Fruit fly (Drosophila melanogaster) Kc167 (cell line): Measurements from ENCODE around the gene CG32107.

Source experiments
- Myc ChIP-seq: fragments of >200 bp; optimal IDR thresholded peaks from 2 replicates; lab custom pipeline; 2017; ENCODE audit warnings: missing external identifiers
- Sin3A ChIP-seq: fragments of >200 bp; optimal IDR thresholded peaks from 2 replicates; lab custom pipeline; 2018; ENCODE audit warnings: missing external identifiers
- h ChIP-seq: fragments of >200 bp; optimal IDR thresholded peaks from 3 replicates; lab custom pipeline; 2018; ENCODE audit warnings: missing external identifiers
- insv ChIP-seq: fragments of >200 bp; optimal IDR thresholded peaks from 3 replicates; lab custom pipeline; 2018; ENCODE audit warnings: missing external identifiers
- psq ChIP-seq: fragments of >200 bp; optimal IDR thresholded peaks from 2 replicates; lab custom pipeline; 2017; ENCODE audit warnings: missing external identifiers
- ttk ChIP-seq: sonication (Bioruptor generic); optimal IDR thresholded peaks from 2 replicates; lab custom pipeline; 2017; ENCODE audit warnings: missing external identifiers

The CG32107 gene

dm6 chr3L:12833864-12834525, 27.1 kb downstream of the CG32107 start:
- no peak for TF ChIP-seq ttk

DNA sequence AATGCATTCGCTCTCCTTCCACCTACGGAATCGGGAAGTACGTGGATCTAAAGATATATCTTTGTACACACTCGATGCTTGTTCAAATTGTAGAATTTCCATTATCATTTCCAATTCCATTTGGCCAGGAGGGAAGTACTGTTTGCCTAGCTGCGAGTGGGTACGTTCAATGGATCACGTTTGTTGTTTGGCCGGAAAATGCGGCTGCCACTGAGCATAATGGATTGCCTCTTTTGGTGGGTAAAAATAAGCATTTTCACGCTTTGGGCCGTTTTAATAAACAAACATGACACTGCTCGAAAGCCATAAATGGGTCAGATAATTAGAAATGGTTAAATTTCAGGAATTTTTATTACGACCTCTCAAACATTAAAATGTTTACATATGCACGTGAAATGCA, 27.8 kb downstream of the CG32107 start:
- TF ChIP-seq ttk = no peak
- TF ChIP-seq psq (lab: Kevin White, UChicago) = no peak
- TF ChIP-seq insv (lab: Kevin White, UChicago) = no peak
- no peak for TF ChIP-seq Sin3A (lab: Kevin White, UChicago)
- no peak for TF ChIP-seq h (lab: Kevin White, UChicago)
- no peak for TF ChIP-seq Myc (lab: Kevin White, UChicago)

DNA sequence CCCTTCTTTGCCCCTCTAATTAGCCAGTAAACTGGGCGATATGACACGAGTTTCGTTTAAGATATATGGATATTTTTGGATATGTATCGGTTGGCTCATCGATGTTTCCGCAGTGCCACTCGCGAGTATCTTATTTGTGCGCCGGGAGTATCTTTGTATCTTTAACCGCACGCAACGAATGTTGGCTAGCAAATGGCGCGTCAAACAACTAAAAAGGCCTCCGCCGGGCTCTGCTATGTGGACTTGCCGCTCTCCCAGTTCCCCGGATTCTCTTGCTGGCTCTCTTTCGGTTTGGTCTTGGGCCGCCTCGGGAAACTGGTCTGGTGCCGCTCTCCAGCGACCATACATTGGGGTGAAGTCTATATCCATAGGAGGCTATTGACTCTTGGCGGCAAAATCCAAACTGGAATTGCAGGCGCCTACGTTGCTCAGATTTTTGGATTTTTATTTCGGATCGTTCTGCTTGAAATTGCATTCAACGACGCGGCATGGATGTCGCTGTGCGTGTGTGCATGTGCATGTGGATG, 28.7 kb downstream of the CG32107 start:
- TF ChIP-seq Myc (lab: Kevin White, UChicago) (no peak), h (lab: Kevin White, UChicago) (no peak), psq (lab: Kevin White, UChicago) (no peak), insv (lab: Kevin White, UChicago) (no peak), Sin3A (lab: Kevin White, UChicago) (no peak), ttk (no peak)

- TF ChIP-seq ttk (no peak), Myc (lab: Kevin White, UChicago) (no peak), h (lab: Kevin White, UChicago) (no peak), psq (lab: Kevin White, UChicago) (no peak), Sin3A (lab: Kevin White, UChicago) (no peak), insv (lab: Kevin White, UChicago) (no peak)
These were observed 29.7 kb downstream of the CG32107 start for dm6 chr3L:12831290-12831952.

dm6 chr3L:12830416-12830815, 30.7 kb downstream of the CG32107 start:
- TF ChIP-seq ttk (no peak), Sin3A (lab: Kevin White, UChicago) (no peak), h (lab: Kevin White, UChicago) (no peak), psq (lab: Kevin White, UChicago) (no peak)

DNA sequence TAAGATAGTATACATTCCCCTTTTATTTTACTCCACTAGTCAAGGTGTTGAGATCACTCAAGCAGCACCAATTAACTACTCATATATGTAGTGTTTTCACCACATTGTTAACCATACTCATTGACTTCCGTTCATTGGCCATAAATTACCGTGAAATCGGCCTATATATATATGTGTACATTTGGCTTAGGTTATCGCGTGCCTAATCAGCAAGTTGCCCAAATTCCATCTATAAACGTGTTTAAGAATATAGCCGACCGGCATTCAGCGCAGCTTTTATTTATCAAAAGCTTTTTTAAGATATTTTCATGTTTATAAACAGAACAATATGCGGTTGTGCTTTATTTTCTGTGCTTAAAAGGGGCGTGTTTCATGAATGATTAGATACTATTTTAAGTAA, 32.6 kb downstream of the CG32107 start:
- TF ChIP-seq h (lab: Kevin White, UChicago) (no peak), ttk (no peak), Sin3A (lab: Kevin White, UChicago) (no peak), insv (lab: Kevin White, UChicago) (no peak), Myc (lab: Kevin White, UChicago) (no peak), psq (lab: Kevin White, UChicago) (no peak)

- no peak for TF ChIP-seq h (lab: Kevin White, UChicago)
- TF ChIP-seq Sin3A (lab: Kevin White, UChicago) = no peak
- no peak for TF ChIP-seq insv (lab: Kevin White, UChicago)
- no peak for TF ChIP-seq Myc (lab: Kevin White, UChicago)
- no peak for TF ChIP-seq psq (lab: Kevin White, UChicago)
These were observed 33.4 kb downstream of the CG32107 start for dm6 chr3L:12827705-12828104.

DNA sequence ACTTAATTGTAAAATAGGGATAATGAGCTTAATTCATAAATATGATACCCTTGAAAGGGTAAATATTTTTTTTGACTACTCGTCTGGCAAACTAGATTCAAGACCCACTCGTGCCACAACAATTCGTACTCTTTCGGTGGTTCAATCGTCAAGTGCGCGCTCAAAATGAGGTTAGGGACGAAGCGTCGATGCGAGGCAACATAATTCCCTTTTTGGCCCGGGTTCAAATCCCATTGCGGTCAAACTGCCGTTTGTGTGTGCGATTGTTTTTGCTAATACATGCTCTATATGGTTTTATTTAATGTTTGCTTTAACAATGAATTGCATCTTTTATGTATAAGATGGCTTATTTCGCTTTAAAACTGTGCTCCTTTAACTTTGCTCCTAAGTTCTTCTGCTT, 45.3 kb downstream of the CG32107 start:
- TF ChIP-seq Myc (lab: Kevin White, UChicago) (no peak), Sin3A (lab: Kevin White, UChicago) (no peak), insv (lab: Kevin White, UChicago) (no peak), h (lab: Kevin White, UChicago) (no peak)

DNA sequence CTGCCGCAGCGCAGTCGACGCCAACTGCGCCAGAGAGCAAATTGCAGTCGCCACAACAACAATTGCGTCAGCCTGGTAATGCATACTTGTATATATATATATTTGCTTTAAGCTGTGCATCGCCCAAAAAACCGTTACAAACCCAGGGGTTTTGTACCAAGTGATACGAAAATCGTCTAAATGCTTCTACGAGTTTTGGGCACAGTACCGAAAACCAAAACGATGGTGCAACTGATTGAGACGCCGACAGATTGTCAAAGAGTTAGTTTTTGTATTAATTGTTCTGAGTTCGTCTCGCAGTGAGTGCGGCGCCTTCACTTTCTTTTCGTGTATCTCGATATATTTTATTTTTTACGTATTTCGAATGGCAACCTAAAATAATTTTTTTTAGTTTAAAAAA, 46.3 kb downstream of the CG32107 start:
- TF ChIP-seq h (lab: Kevin White, UChicago) (no peak), ttk (no peak), Myc (lab: Kevin White, UChicago) (no peak), Sin3A (lab: Kevin White, UChicago) (no peak), insv (lab: Kevin White, UChicago) (no peak), psq (lab: Kevin White, UChicago) (no peak)

DNA sequence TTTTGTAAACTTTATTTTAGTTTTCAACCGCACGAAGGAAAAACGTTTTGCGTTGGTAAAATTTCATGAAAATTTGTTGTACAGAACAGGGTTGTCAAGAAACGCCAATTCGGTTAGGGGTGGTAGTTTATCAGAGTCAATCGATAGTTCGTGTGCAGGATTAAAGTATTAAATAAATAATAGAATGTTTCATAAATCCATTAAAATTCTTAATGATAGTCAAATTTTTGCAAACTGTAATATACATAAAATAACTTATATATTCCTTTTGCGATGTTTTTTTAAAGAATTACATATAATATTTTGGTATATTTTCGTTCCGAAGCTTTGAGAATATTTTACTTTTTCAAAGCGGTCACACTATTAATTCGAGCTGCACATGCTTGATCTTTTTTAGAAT, 47.2 kb downstream of the CG32107 start, which contains the start of the genes Sf3a2 and CG42588:
Gene Sf3a2, minus strand, starts transcription at position 113 of the 400 bp plus-strand sequence.
Gene CG42588, plus strand, starts transcription at position 348 of the 400 bp plus-strand sequence.
- no peak for TF ChIP-seq Myc (lab: Kevin White, UChicago)
- no peak for TF ChIP-seq Sin3A (lab: Kevin White, UChicago)
- no peak for TF ChIP-seq h (lab: Kevin White, UChicago)
- no peak for TF ChIP-seq insv (lab: Kevin White, UChicago)
- TF ChIP-seq ttk = no peak
- TF ChIP-seq psq (lab: Kevin White, UChicago) = no peak

DNA sequence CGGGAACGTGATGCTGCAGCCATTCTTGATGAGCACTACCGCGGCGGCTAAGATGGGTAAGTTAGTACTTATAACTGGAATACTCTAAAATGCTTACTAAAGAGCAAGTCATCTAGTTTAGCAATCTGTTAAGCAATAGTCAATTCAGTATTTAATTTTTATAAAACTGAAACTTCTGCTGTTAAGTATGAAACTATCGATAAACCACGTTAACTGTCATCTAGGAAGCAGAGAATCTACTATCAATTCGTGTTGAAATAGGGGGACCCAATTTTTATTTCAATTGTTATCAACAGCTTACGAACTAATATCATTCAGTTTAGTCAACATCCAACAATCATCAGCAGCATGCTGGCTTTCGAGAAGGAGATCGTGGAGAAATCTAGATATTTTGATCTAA, 52.7 kb downstream of the CG32107 start, which contains the start of gene CG32110:
Gene CG32110, plus strand, starts transcription at position 301 of the 400 bp plus-strand sequence.
- TF ChIP-seq h (lab: Kevin White, UChicago) (no peak), insv (lab: Kevin White, UChicago) (no peak), ttk (no peak), Sin3A (lab: Kevin White, UChicago) (no peak), Myc (lab: Kevin White, UChicago) (no peak), psq (lab: Kevin White, UChicago) (no peak)
